Worm (Caenorhabditis elegans) whole organism, L1 larva: ENCODE results near the gene sru-39.
A peak's percentile ranks its signal among the peaks of the same experiment; 100 is the strongest.

Experiments
- C04F5.9 ChIP-seq: sonication (generic microtip); optimal IDR thresholded peaks from 2 replicates; lab custom pipeline; 2016; ENCODE audit warnings: missing genetic modification characterization, missing compliant biosample characterization
- C34B4.2 ChIP-seq: sonication (generic microtip); optimal IDR thresholded peaks from 2 replicates; lab custom pipeline; 2017; ENCODE audit warnings: mild to moderate bottlenecking, missing genetic modification characterization, missing compliant biosample characterization
- alr-1 ChIP-seq: fragments of 200-800 bp; sonication (Bioruptor generic); optimal IDR thresholded peaks from 2 replicates; lab custom pipeline; 2018; ENCODE audit warnings: borderline replicate concordance, mild to moderate bottlenecking, missing genetic modification characterization, missing compliant biosample characterization
- ama-1 ChIP-seq: fragments of 150-350 bp; optimal IDR thresholded peaks from 2 replicates; lab custom pipeline; 2014
- ceh-8 ChIP-seq: fragments of 200-800 bp; sonication (Bioruptor generic); optimal IDR thresholded peaks from 2 replicates; lab custom pipeline; 2018; ENCODE audit warnings: mild to moderate bottlenecking, missing genetic modification characterization, moderate library complexity, missing compliant biosample characterization
- ceh-88 ChIP-seq: fragments of 200-800 bp; sonication (Bioruptor generic); IDR thresholded peaks from 2 replicates; pipeline ENCODE4 v1.3.6; 2022; ENCODE audit warnings: missing genetic modification characterization, missing compliant biosample characterization
- ceh-90 ChIP-seq: sonication (generic microtip); optimal IDR thresholded peaks from 2 replicates; lab custom pipeline; 2016; ENCODE audit warnings: missing genetic modification characterization, missing compliant biosample characterization
- egl-13 ChIP-seq: sonication (generic microtip); optimal IDR thresholded peaks from 2 replicates; lab custom pipeline; 2016; ENCODE audit warnings: missing genotype, missing genetic modification reagents, missing genetic modification characterization, missing compliant biosample characterization
- elt-2 ChIP-seq: sonication (generic microtip); optimal IDR thresholded peaks from 2 replicates; lab custom pipeline; 2016; ENCODE audit warnings: missing genetic modification characterization, mild to moderate bottlenecking, inconsistent platforms, missing compliant biosample characterization, missing genetic modification reagents
- elt-3 ChIP-seq, 6 experiments: fragments of 150-350 bp in 1 of 6; sonication (generic microtip); optimal IDR thresholded peaks; 2 replicates each; lab custom pipeline; 2017 to 2018; ENCODE audit warnings: missing biosample characterization in 6 of 6, missing genetic modification characterization in 6 of 6, inconsistent platforms in 1 of 6
- ets-5 ChIP-seq: fragments of 200-800 bp; sonication (Bioruptor generic); IDR thresholded peaks from 2 replicates; pipeline ENCODE4 v1.3.6; 2022; ENCODE audit warnings: missing genetic modification characterization, missing compliant biosample characterization
- fkh-10 ChIP-seq: sonication (generic microtip); optimal IDR thresholded peaks from 2 replicates; lab custom pipeline; 2017; ENCODE audit warnings: missing biosample characterization, missing genetic modification reagents, missing genetic modification characterization
- fkh-4 ChIP-seq: sonication (generic microtip); optimal IDR thresholded peaks from 2 replicates; lab custom pipeline; 2016; ENCODE audit warnings: missing compliant biosample characterization, missing genetic modification characterization, borderline replicate concordance
- fos-1 ChIP-seq: fragments of 150-350 bp; optimal IDR thresholded peaks from 2 replicates; lab custom pipeline; 2014; ENCODE audit warnings: missing biosample characterization, missing genetic modification characterization
- grh-1 ChIP-seq: fragments of 200-800 bp; sonication (Bioruptor generic); IDR thresholded peaks from 2 replicates; pipeline ENCODE4 v1.3.6; 2022; ENCODE audit warnings: missing genetic modification reagents, missing genetic modification characterization, missing compliant biosample characterization
- hlh-17 ChIP-seq: fragments of 200-800 bp; sonication (Bioruptor generic); optimal IDR thresholded peaks from 2 replicates; lab custom pipeline; 2018; ENCODE audit warnings: missing genetic modification characterization, mild to moderate bottlenecking, missing compliant biosample characterization, moderate library complexity, borderline replicate concordance
- hlh-4 ChIP-seq: sonication (generic microtip); optimal IDR thresholded peaks from 2 replicates; lab custom pipeline; 2016; ENCODE audit warnings: mild to moderate bottlenecking, missing genetic modification characterization, missing compliant biosample characterization
- irx-1 ChIP-seq: sonication (generic microtip); optimal IDR thresholded peaks from 2 replicates; lab custom pipeline; 2016; ENCODE audit warnings: missing genetic modification characterization, missing compliant biosample characterization
- isw-1 ChIP-seq: fragments of 200-800 bp; sonication (Bioruptor generic); IDR thresholded peaks from 2 replicates; pipeline ENCODE4 v1.3.6; 2022; ENCODE audit warnings: missing genetic modification characterization, missing compliant biosample characterization
- jun-1 ChIP-seq: fragments of 150-350 bp; optimal IDR thresholded peaks from 2 replicates; lab custom pipeline; 2014; ENCODE audit warnings: missing biosample characterization, missing genetic modification reagents, missing genetic modification characterization
- lin-13 ChIP-seq: fragments of 150-350 bp; optimal IDR thresholded peaks from 2 replicates; lab custom pipeline; 2014; ENCODE audit warnings: missing biosample characterization, missing genetic modification reagents, missing genetic modification characterization
- lin-15B ChIP-seq: fragments of 150-350 bp; sonication (generic microtip); optimal IDR thresholded peaks from 3 replicates; lab custom pipeline; 2014; ENCODE audit warnings: missing biosample characterization, missing genetic modification characterization
- lin-35 ChIP-seq, 2 experiments: fragments of 150-350 bp; optimal IDR thresholded peaks; 2 replicates each; lab custom pipeline; 2014; ENCODE audit warnings: missing biosample characterization in 2 of 2, missing genetic modification characterization in 2 of 2, missing genetic modification reagents in 2 of 2
- lir-3 ChIP-seq: sonication (generic microtip); optimal IDR thresholded peaks from 2 replicates; lab custom pipeline; 2016; ENCODE audit warnings: mild to moderate bottlenecking, missing genetic modification characterization, moderate library complexity, missing compliant biosample characterization; ENCODE audit not compliant: poor library complexity
- lsy-2 ChIP-seq, 2 experiments: fragments of 150-350 bp; optimal IDR thresholded peaks; 2 replicates each; lab custom pipeline; 2014; ENCODE audit warnings: missing biosample characterization in 2 of 2, missing genetic modification characterization in 2 of 2
- nhr-12 ChIP-seq: sonication (generic microtip); optimal IDR thresholded peaks from 2 replicates; lab custom pipeline; 2017; ENCODE audit warnings: missing biosample characterization, missing genetic modification characterization
- nhr-20 ChIP-seq: sonication (generic microtip); optimal IDR thresholded peaks from 2 replicates; lab custom pipeline; 2016; ENCODE audit warnings: mild to moderate bottlenecking, missing genetic modification characterization, missing compliant biosample characterization
- nhr-237 ChIP-seq: fragments of 150-350 bp; optimal IDR thresholded peaks from 2 replicates; lab custom pipeline; 2014; ENCODE audit warnings: missing biosample characterization, missing genetic modification characterization
- nhr-47 ChIP-seq: sonication (generic microtip); optimal IDR thresholded peaks from 2 replicates; lab custom pipeline; 2016; ENCODE audit warnings: mild to moderate bottlenecking, missing genetic modification characterization, moderate library complexity, missing compliant biosample characterization
- nhr-71 ChIP-seq: sonication (generic microtip); optimal IDR thresholded peaks from 2 replicates; lab custom pipeline; 2016; ENCODE audit warnings: mild to moderate bottlenecking, missing genetic modification characterization, moderate library complexity, missing compliant biosample characterization
- nhr-76 ChIP-seq: sonication (generic microtip); optimal IDR thresholded peaks from 2 replicates; lab custom pipeline; 2017; ENCODE audit warnings: missing biosample characterization, missing genetic modification characterization
- nhr-77 ChIP-seq: fragments of 150-350 bp; optimal IDR thresholded peaks from 2 replicates; lab custom pipeline; 2014; ENCODE audit warnings: missing biosample characterization, missing genetic modification characterization
- nhr-84 ChIP-seq: sonication (generic microtip); optimal IDR thresholded peaks from 2 replicates; lab custom pipeline; 2017; ENCODE audit warnings: missing biosample characterization, missing genetic modification characterization
- nhr-85 ChIP-seq: sonication (generic microtip); peaks from one replicate; lab custom pipeline; 2016; ENCODE audit warnings: missing genetic modification characterization, inconsistent platforms, missing compliant biosample characterization
- nhr-90 ChIP-seq: sonication (generic microtip); optimal IDR thresholded peaks from 2 replicates; lab custom pipeline; 2016; ENCODE audit warnings: mild to moderate bottlenecking, missing genetic modification characterization, missing compliant biosample characterization; ENCODE audit not compliant: poor library complexity
- pag-3 ChIP-seq: sonication (generic microtip); optimal IDR thresholded peaks from 2 replicates; lab custom pipeline; 2017; ENCODE audit warnings: missing genetic modification characterization, mild to moderate bottlenecking, missing compliant biosample characterization, antibody characterized with exemption, borderline replicate concordance; ENCODE audit not compliant: insufficient read depth
- pqm-1 ChIP-seq: sonication (generic microtip); optimal IDR thresholded peaks from 3 replicates; lab custom pipeline; 2017; ENCODE audit warnings: missing biosample characterization, missing genetic modification characterization
- snpc-4 ChIP-seq: fragments of 150-350 bp; optimal IDR thresholded peaks from 2 replicates; lab custom pipeline; 2014; ENCODE audit warnings: missing biosample characterization, missing genetic modification characterization
- sptf-1 ChIP-seq: fragments of 150-350 bp; optimal IDR thresholded peaks from 2 replicates; lab custom pipeline; 2014; ENCODE audit warnings: missing biosample characterization, missing genetic modification characterization
- swsn-7 ChIP-seq: sonication (generic microtip); optimal IDR thresholded peaks from 2 replicates; lab custom pipeline; 2016; ENCODE audit warnings: missing genetic modification characterization, missing compliant biosample characterization
- tlp-1 ChIP-seq: fragments of 150-350 bp; optimal IDR thresholded peaks from 2 replicates; lab custom pipeline; 2014; ENCODE audit warnings: missing biosample characterization, missing genetic modification characterization
- unc-130 ChIP-seq: fragments of 150-350 bp; optimal IDR thresholded peaks from 2 replicates; lab custom pipeline; 2017; ENCODE audit warnings: missing biosample characterization, missing genetic modification characterization, inconsistent platforms
- vab-15 ChIP-seq: sonication (generic microtip); optimal IDR thresholded peaks from 2 replicates; lab custom pipeline; 2017; ENCODE audit warnings: missing genotype, mild to moderate bottlenecking, missing genetic modification characterization, missing compliant biosample characterization
- xbp-1 ChIP-seq: sonication (generic microtip); optimal IDR thresholded peaks from 2 replicates; lab custom pipeline; 2016; ENCODE audit warnings: missing genetic modification characterization, missing compliant biosample characterization
- ztf-4 ChIP-seq: fragments of 150-350 bp; optimal IDR thresholded peaks from 2 replicates; lab custom pipeline; 2014; ENCODE audit warnings: missing biosample characterization, missing genetic modification characterization

The sru-39 gene

DNA sequence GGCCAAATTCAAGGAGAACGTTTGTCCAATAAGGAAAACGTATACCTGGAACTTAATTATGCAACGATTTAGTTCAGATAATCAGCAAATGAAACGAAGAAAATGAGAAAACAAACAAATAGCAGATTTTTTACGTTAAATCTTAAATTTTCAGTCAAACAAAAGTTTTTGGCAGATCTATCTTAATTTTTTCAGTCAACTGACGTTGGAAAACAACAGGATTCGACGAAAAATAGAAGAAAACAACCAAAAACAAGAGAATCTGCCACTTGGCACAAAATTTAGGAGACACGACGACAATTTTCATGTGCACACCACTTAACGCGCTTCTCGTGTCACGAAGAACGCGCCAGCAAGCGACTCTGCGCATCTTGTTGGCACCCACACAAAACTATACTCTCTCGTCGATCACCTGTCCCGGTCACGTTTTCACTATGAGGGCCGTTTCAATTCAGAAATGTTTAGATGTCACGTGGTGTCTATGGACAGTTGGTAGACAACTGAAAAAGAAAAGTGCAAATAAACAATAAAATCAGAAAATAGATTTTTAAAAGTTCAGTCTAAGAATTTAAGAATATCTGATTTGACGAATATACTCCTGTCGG, 13.5 kb upstream of the sru-39 start, which contains the start of gene ztf-7 (continued):
- TF ChIP-seq jun-1 (peak; percentile 93), lir-3 (tag; lab: Kevin White, UChicago) (peak; percentile 86), nhr-12 (no peak), isw-1 (peak; percentile 96), snpc-4 (tag; lab: Kevin White, UChicago) (peak; percentile 95), nhr-20 (tag; lab: Kevin White, UChicago) (peak; percentile 100), nhr-90 (peak; percentile 98), tlp-1 (no peak), nhr-237 (tag; lab: Kevin White, UChicago) (peak; percentile 74), xbp-1 (tag; lab: Kevin White, UChicago) (peak; percentile 98), lin-13 (GFP tag; lab: Kevin White, UChicago) (peak; percentile 97), hlh-4 (tag; lab: Kevin White, UChicago) (no peak), lsy-2 (tag; optimal IDR thresholded peaks at IDR 0.05; lab: Kevin White, UChicago) (peak; percentile 95 to 96), ets-5 (GFP tag; lab: Robert Waterston, UW) (no peak), ceh-90 (tag; lab: Kevin White, UChicago) (no peak), C04F5.9 (peak; percentile 85), fkh-4 (peak; percentile 58), pag-3 (peak; percentile 55), nhr-84 (tag; lab: Kevin White, UChicago) (no peak), ztf-4 (tag; lab: Kevin White, UChicago) (peak; percentile 95), C34B4.2 (tag; lab: Kevin White, UChicago) (peak; percentile 61), hlh-17 (GFP tag; lab: Kevin White, UChicago) (no peak), nhr-85 (tag; lab: Kevin White, UChicago) (peak; percentile 99), nhr-76 (tag; lab: Kevin White, UChicago) (no peak), ceh-8 (GFP tag; lab: Kevin White, UChicago) (peak; percentile 93), vab-15 (peak; percentile 77), elt-3 (tag; optimal IDR thresholded peaks at IDR 0.05; lab: Kevin White, UChicago) (peak in 3 of 6 experiments; percentile 41 to 97 (median 85)), elt-2 (tag; lab: Kevin White, UChicago) (peak; percentile 95), sptf-1 (tag; lab: Kevin White, UChicago) (no peak), nhr-77 (peak; percentile 81), lin-15B (peak; percentile 75), pqm-1 (no peak), ama-1 (lab: Kevin White, UChicago) (peak; percentile 72), egl-13 (tag; lab: Kevin White, UChicago) (peak; percentile 95), alr-1 (tag; lab: Kevin White, UChicago) (no peak)

DNA sequence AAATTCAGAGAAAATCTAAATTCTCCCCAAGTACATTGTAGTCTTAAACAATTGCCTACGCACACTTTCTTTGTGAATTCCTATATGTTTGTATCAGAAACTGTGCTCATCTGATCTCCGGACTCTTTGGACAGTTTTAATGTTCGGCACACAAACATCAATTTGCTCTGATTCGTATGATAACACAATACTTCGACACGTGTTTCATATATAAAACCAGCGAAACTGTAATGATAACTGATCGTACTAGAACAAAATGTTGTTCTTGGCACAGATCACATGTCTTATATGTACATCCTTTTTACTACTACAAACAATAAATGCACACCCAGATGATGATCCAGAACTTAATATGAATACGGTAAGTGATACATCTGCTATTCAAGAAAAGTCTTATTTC, 11.9 kb upstream of the sru-39 start, which contains the start of gene lipl-2:
Gene lipl-2 (plus strand): TSS at position 236 of the 400 bp plus-strand sequence.
- TF ChIP-seq nhr-71 (tag; lab: Kevin White, UChicago) (peak; percentile 15), ets-5 (GFP tag; lab: Robert Waterston, UW) (no peak), nhr-12 (no peak), unc-130 (tag; lab: Kevin White, UChicago) (no peak), hlh-4 (tag; lab: Kevin White, UChicago) (no peak), elt-2 (tag; lab: Kevin White, UChicago) (peak; percentile 84), grh-1 (GFP tag; lab: Robert Waterston, UW) (no peak), swsn-7 (tag; lab: Kevin White, UChicago) (no peak), nhr-90 (no peak), nhr-47 (no peak), irx-1 (tag; lab: Kevin White, UChicago) (no peak), snpc-4 (tag; lab: Kevin White, UChicago) (no peak), lin-35 (GFP tag; optimal IDR thresholded peaks at IDR 0.05; lab: Kevin White, UChicago) (peak in 1 of 2 experiments; percentile 3), fkh-10 (GFP tag; lab: Kevin White, UChicago) (no peak), nhr-20 (tag; lab: Kevin White, UChicago) (peak; percentile 52), ceh-88 (GFP tag; lab: Robert Waterston, UW) (no peak), fos-1 (tag; lab: Kevin White, UChicago) (no peak), ceh-8 (GFP tag; lab: Kevin White, UChicago) (no peak)
- TF ChIP-seq, all 84 proteins: peak for 4
